Worm (Caenorhabditis elegans): ENCODE data around the gene K08E7.6.

DNA sequence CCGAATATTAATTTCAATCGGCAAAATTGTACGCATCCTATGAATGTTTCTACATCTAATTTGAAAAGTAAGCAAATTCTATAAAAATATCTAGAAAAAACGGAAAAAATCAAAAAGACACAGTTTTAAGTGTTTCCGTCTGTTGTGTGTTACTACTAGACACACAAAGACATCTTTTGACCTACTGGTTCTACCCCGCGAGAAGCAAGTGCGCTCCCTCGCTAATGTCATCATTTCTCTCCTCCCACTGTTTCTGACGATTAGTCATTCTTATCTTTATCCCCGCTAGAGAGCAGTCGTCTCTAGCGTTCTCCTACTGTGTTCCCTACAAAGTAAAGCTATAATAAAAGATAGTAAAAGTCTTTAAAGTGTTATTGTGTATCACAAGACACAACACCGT lies 37.0 kb upstream of the K08E7.6 start:
- no peak for TF ChIP-seq ama-1 (optimal IDR thresholded peaks at IDR 0.05)
- TF ChIP-seq nhr-6 (tag; optimal IDR thresholded peaks at IDR 0.05) = no peak
- TF ChIP-seq mdl-1 (tag; optimal IDR thresholded peaks at IDR 0.05) = no peak
- TF ChIP-seq ztf-4 (tag; optimal IDR thresholded peaks at IDR 0.05) = no peak
- no peak for TF ChIP-seq nhr-23 (tag; optimal IDR thresholded peaks at IDR 0.05)
- TF ChIP-seq snpc-4 (tag; optimal IDR thresholded peaks at IDR 0.05) = no peak
- TF ChIP-seq lin-39 (tag; optimal IDR thresholded peaks at IDR 0.05) = no peak
- no peak for TF ChIP-seq ztf-11 (tag; optimal IDR thresholded peaks at IDR 0.05)
- TF ChIP-seq nhr-77 (tag; optimal IDR thresholded peaks at IDR 0.05) = no peak
- TF ChIP-seq aly-2 (tag; optimal IDR thresholded peaks at IDR 0.05) = no peak

Measured in whole organism, L2 larva.